Fruit fly (Drosophila melanogaster): Measurements from ENCODE around the gene CG31674.

The CG31674 gene

dm6 chr2L:20821249-20822024 lies 9.6 kb upstream of the CG31674 start (continued):
- TF ChIP-seq CG12104 (GFP tag; optimal IDR thresholded peaks at IDR 0.05) (no peak), CG30020 (tag; optimal IDR thresholded peaks at IDR 0.05) (no peak), Stat92E (GFP tag; optimal IDR thresholded peaks at IDR 0.05) (peak in 1 of 3 experiments; percentile 32), CG8359 (GFP tag; optimal IDR thresholded peaks at IDR 0.05; ENCODE audit: borderline replicate concordance) (no peak), vvl (GFP tag; IDR thresholded peaks at IDR 0.05) (no peak; the same call in 1 of the 2 replicates), grn (GFP tag; optimal IDR thresholded peaks at IDR 0.05) (no peak), CG15479 (GFP tag; optimal IDR thresholded peaks at IDR 0.05) (no peak), Ets65A (GFP tag) (no peak), disco-r (GFP tag; optimal IDR thresholded peaks at IDR 0.05) (no peak), hb (GFP tag; IDR thresholded peaks at IDR 0.05; ENCODE audit: partially characterized antibody) (no peak), CG9437 (GFP tag; optimal IDR thresholded peaks at IDR 0.05) (no peak), CG7928 (GFP tag; optimal IDR thresholded peaks at IDR 0.05) (no peak), HmgZ (tag; optimal IDR thresholded peaks at IDR 0.05) (no peak), CG11723 (GFP tag; optimal IDR thresholded peaks at IDR 0.05) (no peak), CG2129 (GFP tag; IDR thresholded peaks at IDR 0.05; ENCODE audit: partially characterized antibody) (no peak), Bteb2 (GFP tag; optimal IDR thresholded peaks at IDR 0.05) (no peak), CG15073 (GFP tag; optimal IDR thresholded peaks at IDR 0.05) (no peak), CG10462 (GFP tag; optimal IDR thresholded peaks at IDR 0.05) (no peak), CG6654 (GFP tag; optimal IDR thresholded peaks at IDR 0.05) (no peak), CG16779 (GFP tag; IDR thresholded peaks at IDR 0.05) (0 out of 2 replicates have a peak, but pooled peaks have one; percentile 24), Chrac-16 (GFP tag; optimal IDR thresholded peaks at IDR 0.05) (no peak), Max (GFP tag; optimal IDR thresholded peaks at IDR 0.05) (no peak), CG2199 (GFP tag; IDR thresholded peaks at IDR 0.05) (no peak), crp (GFP tag; optimal IDR thresholded peaks at IDR 0.05) (no peak), CG4360 (GFP tag; IDR thresholded peaks at IDR 0.05) (no peak; the same call in 1 of the 2 replicates), Six4 (GFP tag; optimal IDR thresholded peaks at IDR 0.05) (no peak), Neu2 (GFP tag; optimal IDR thresholded peaks at IDR 0.05; ENCODE audit: borderline replicate concordance) (no peak), Gsc (GFP tag; IDR thresholded peaks at IDR 0.05) (no peak), h (optimal IDR thresholded peaks at IDR 0.05) (no peak), CG5245 (GFP tag; optimal IDR thresholded peaks at IDR 0.05) (no peak), klu (GFP tag; IDR thresholded peaks at IDR 0.05) (peak; percentile 47), Ets97D (GFP tag; optimal IDR thresholded peaks at IDR 0.05) (no peak), CG7786 (GFP tag; optimal IDR thresholded peaks at IDR 0.05) (no peak), Dek (tag; optimal IDR thresholded peaks at IDR 0.05) (no peak), YL-1 (GFP tag; optimal IDR thresholded peaks at IDR 0.05) (no peak), ase (GFP tag; IDR thresholded peaks at IDR 0.05) (0 out of 3 replicates have a peak, but pooled peaks have one; percentile 47), CG8924 (tag; optimal IDR thresholded peaks at IDR 0.05) (no peak), tio (GFP tag; optimal IDR thresholded peaks at IDR 0.05) (no peak), CG14441 (GFP tag; IDR thresholded peaks at IDR 0.05) (no peak), lab (GFP tag; optimal IDR thresholded peaks at IDR 0.05) (no peak), CG12942 (GFP tag; optimal IDR thresholded peaks at IDR 0.05) (no peak), twi (tag; optimal IDR thresholded peaks at IDR 0.05) (no peak), zfh2 (GFP tag; optimal IDR thresholded peaks at IDR 0.05) (no peak), Nf-YC (tag; optimal IDR thresholded peaks at IDR 0.05) (peak; percentile 33), CG32532 (GFP tag; IDR thresholded peaks at IDR 0.05) (peak; percentile 56), trem (tag; optimal IDR thresholded peaks at IDR 0.05) (peak; percentile 14), danr (GFP tag; IDR thresholded peaks at IDR 0.05) (no peak), Hr39 (optimal IDR thresholded peaks at IDR 0.05) (no peak), TFAM (GFP tag; optimal IDR thresholded peaks at IDR 0.05) (no peak), NFAT (GFP tag; IDR thresholded peaks at IDR 0.05) (no peak), grau (tag; optimal IDR thresholded peaks at IDR 0.05) (peak; percentile 67)

Measured in whole organism, embryonic.